Worm (Caenorhabditis elegans) whole organism, L4 larva: ENCODE results near the gene Y43F8B.20.
A peak's percentile ranks its signal among the peaks of the same experiment; 100 is the strongest.

Source experiments
- mxl-2 ChIP-seq: fragments of 200-800 bp; sonication (Bioruptor generic); conservative IDR thresholded peaks from 2 replicates; pipeline ENCODE4 v1.3.6; 2022; ENCODE audit warnings: missing genetic modification reagents, missing genetic modification characterization, missing compliant biosample characterization
- unc-62 ChIP-seq, 3 experiments: fragments of 150-350 bp in 1 of 3; sonication (generic microtip); optimal IDR thresholded peaks in 2 of 3; peaks in 1 of 3; 1 replicate in 1 of 3; 2 replicates in 2 of 3; lab custom pipeline; 2014 to 2017; ENCODE audit warnings: missing biosample characterization in 3 of 3, missing genetic modification characterization in 3 of 3, missing genetic modification reagents in 3 of 3, missing genotype in 1 of 3

The Y43F8B.20 gene

DNA sequence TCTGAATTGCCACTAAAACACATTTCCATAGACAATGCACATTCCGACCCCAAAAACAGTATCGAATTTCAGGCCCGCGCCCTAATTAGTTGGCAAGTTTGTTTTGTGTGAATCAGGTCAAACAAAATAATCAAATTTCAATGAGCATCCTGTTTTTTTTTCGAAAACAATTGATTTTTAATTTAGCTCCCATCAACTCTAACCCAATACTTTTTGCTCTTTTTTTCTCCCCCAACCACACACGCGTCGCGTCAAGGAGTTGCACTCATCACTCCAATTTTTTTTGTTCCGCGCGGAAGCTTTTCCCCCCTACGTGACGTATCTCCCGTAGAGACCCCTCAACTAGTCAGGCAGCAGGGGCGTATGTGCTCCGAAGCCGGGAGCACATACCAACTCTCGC lies 48.2 kb downstream of the Y43F8B.20 start:
- no peak for TF ChIP-seq mxl-2 (GFP tag; lab: Robert Waterston, UW)
- peak in 1 of 2 experiments; percentile 97 for TF ChIP-seq unc-62 (GFP tag; optimal IDR thresholded peaks at IDR 0.05 in 1 of 2; lab: Kevin White, UChicago)
- TF ChIP-seq unc-62 (tag; optimal IDR thresholded peaks at IDR 0.05; lab: Kevin White, UChicago): no peak
- TF ChIP-seq, all 104 proteins: peak for 1
